Worm (Caenorhabditis elegans) whole organism, L4/young adult: ENCODE results near the gene C03C10.7.

ENCODE experiments used
- W03F9.2 ChIP-seq: fragments of 150-350 bp; optimal IDR thresholded peaks from 2 replicates; lab custom pipeline; 2014; ENCODE audit warnings: missing biosample characterization, missing genetic modification characterization
- him-1 ChIP-seq: sonication (generic microtip); optimal IDR thresholded peaks from 2 replicates; lab custom pipeline; 2016; ENCODE audit warnings: missing genotype, missing genetic modification reagents, missing genetic modification characterization, missing compliant biosample characterization

DNA sequence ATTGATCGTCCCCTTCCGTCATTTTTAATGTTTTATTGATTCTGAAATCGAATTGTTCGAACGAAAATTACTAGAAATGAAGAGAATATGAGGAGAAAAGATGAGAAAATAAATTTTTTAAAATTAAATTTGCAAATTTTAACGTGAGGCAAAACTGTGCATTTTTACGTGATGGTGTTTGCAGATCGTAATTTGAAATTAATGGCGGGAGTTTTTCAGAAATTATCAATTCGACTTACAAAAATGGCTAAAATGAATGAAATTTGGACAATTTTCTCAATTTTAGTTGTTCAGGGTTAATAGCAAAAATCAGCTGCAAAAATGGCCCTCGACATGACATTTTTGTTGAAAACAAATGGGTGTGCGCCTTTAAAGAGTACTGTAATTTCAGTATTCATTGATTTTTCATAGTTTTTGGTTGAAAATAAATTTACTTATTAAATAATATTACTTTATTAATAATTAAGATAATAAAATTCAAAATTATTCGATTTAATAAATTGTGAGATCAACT, 2.3 kb downstream of the C03C10.7 start, which contains the start of gene rei-1:
- TF ChIP-seq him-1 (tag; lab: Kevin White, UChicago) (no peak), W03F9.2 (tag; lab: Kevin White, UChicago) (no peak)
